Fruit fly (Drosophila melanogaster) whole organism, embryonic: ENCODE data around the gene CG11975.

Experiments used
- Atf3 ChIP-seq: fragments of 200-800 bp; sonication (Bioruptor generic); optimal IDR thresholded peaks from 3 replicates; lab custom pipeline; 2016; ENCODE audit warnings: missing biosample characterization, missing genetic modification characterization
- CG10543 ChIP-seq: fragments of 200-800 bp; sonication (Bioruptor generic); optimal IDR thresholded peaks from 3 replicates; lab custom pipeline; 2017; ENCODE audit warnings: missing biosample characterization, mild to moderate bottlenecking, missing genetic modification characterization, moderate library complexity
- CG11247 ChIP-seq: fragments of 200-800 bp; sonication (Bioruptor generic); IDR thresholded peaks from 2 replicates; pipeline ENCODE4 v1.3.6; 2022; ENCODE audit warnings: missing biosample characterization, missing genetic modification characterization
- CG11398 ChIP-seq: fragments of 200-800 bp; sonication (Bioruptor generic); optimal IDR thresholded peaks from 2 replicates; lab custom pipeline; 2016; ENCODE audit warnings: missing biosample characterization, missing genetic modification characterization
- CG13424 ChIP-seq: fragments of 200-800 bp; sonication (Bioruptor generic); optimal IDR thresholded peaks from 2 replicates; lab custom pipeline; 2019; ENCODE audit warnings: missing biosample characterization, mild to moderate bottlenecking, missing genetic modification characterization, moderate library complexity
- CG16779 ChIP-seq: fragments of 200-800 bp; sonication (Bioruptor generic); IDR thresholded peaks from 2 replicates; pipeline ENCODE4 v1.3.6; 2022; ENCODE audit warnings: missing biosample characterization, missing genetic modification characterization
- CG16813 ChIP-seq: fragments of 200-800 bp; sonication (Bioruptor generic); IDR thresholded peaks from 3 replicates; pipeline ENCODE4 v1.3.6; 2022; ENCODE audit warnings: missing biosample characterization, missing genetic modification characterization; ENCODE audit not compliant: partially characterized antibody
- CG2116 ChIP-seq: fragments of 200-800 bp; sonication (Bioruptor generic); optimal IDR thresholded peaks from 3 replicates; lab custom pipeline; 2018; ENCODE audit warnings: missing biosample characterization, mild to moderate bottlenecking, missing genetic modification characterization
- CG2712 ChIP-seq: fragments of 200-800 bp; optimal IDR thresholded peaks from 3 replicates; lab custom pipeline; 2019; ENCODE audit warnings: missing biosample characterization, mild to moderate bottlenecking, missing genetic modification characterization, moderate library complexity
- CG2875 ChIP-seq: fragments of 200-800 bp; sonication (Bioruptor generic); optimal IDR thresholded peaks from 2 replicates; lab custom pipeline; 2017; ENCODE audit warnings: missing biosample characterization, mild to moderate bottlenecking, missing genetic modification characterization, missing genetic modification reagents
- CG3065 ChIP-seq: fragments of 200-800 bp; sonication (Bioruptor generic); optimal IDR thresholded peaks from 2 replicates; lab custom pipeline; 2016; ENCODE audit warnings: missing biosample characterization, missing genetic modification characterization
- CG32772 ChIP-seq: fragments of 200-800 bp; sonication (Bioruptor generic); IDR thresholded peaks from 2 replicates; pipeline ENCODE4 v1.3.6; 2022; ENCODE audit warnings: missing biosample characterization, missing genetic modification characterization
- CG4404 ChIP-seq: fragments of 200-800 bp; sonication (Bioruptor generic); IDR thresholded peaks from 2 replicates; pipeline ENCODE4 v1.3.6; 2022; ENCODE audit warnings: missing biosample characterization, missing genetic modification characterization
- CG4424 ChIP-seq: fragments of 200-800 bp; sonication (Bioruptor generic); optimal IDR thresholded peaks from 3 replicates; lab custom pipeline; 2016; ENCODE audit warnings: missing biosample characterization, missing genetic modification characterization
- CG4820 ChIP-seq: fragments of 200-800 bp; sonication (Bioruptor generic); optimal IDR thresholded peaks from 3 replicates; lab custom pipeline; 2016; ENCODE audit warnings: missing biosample characterization, missing genetic modification characterization
- CG6175 ChIP-seq: fragments of 200-800 bp; sonication (Bioruptor generic); IDR thresholded peaks from 3 replicates; pipeline ENCODE4 v1.3.6; 2022; ENCODE audit warnings: missing biosample characterization, missing genetic modification characterization
- CG7556 ChIP-seq: fragments of 200-800 bp; sonication (Bioruptor generic); optimal IDR thresholded peaks from 2 replicates; lab custom pipeline; 2017; ENCODE audit warnings: missing biosample characterization, mild to moderate bottlenecking, missing genetic modification characterization
- CG7786 ChIP-seq: fragments of 200-800 bp; sonication (Bioruptor generic); optimal IDR thresholded peaks from 2 replicates; lab custom pipeline; 2016; ENCODE audit warnings: missing biosample characterization, missing genetic modification characterization
- CG9609 ChIP-seq: fragments of 200-800 bp; sonication (Bioruptor generic); optimal IDR thresholded peaks from 3 replicates; lab custom pipeline; 2016; ENCODE audit warnings: missing biosample characterization, missing genetic modification characterization
- CG9932 ChIP-seq: fragments of 200-800 bp; sonication (Bioruptor generic); IDR thresholded peaks from 2 replicates; pipeline ENCODE4 v1.3.6; 2022; ENCODE audit warnings: missing biosample characterization, missing genetic modification characterization
- CHES-1-like ChIP-seq: fragments of 200-800 bp; sonication (Bioruptor generic); optimal IDR thresholded peaks from 2 replicates; lab custom pipeline; 2016; ENCODE audit warnings: missing biosample characterization, missing genetic modification characterization
- CrebB ChIP-seq: fragments of 200-800 bp; sonication (Bioruptor generic); optimal IDR thresholded peaks from 3 replicates; lab custom pipeline; 2018; ENCODE audit warnings: missing biosample characterization, mild to moderate bottlenecking, missing genetic modification characterization
- Dbx ChIP-seq: fragments of 200-800 bp; sonication (Bioruptor generic); IDR thresholded peaks from 3 replicates; pipeline ENCODE4 v1.3.6; 2022; ENCODE audit warnings: missing biosample characterization, missing genetic modification characterization
- Hr39 ChIP-seq: fragments of >200 bp; optimal IDR thresholded peaks from 2 replicates; lab custom pipeline; 2017
- Pdp1 ChIP-seq, 2 experiments: fragments of 200-800 bp; sonication (Bioruptor generic); optimal IDR thresholded peaks; 3 replicates each; lab custom pipeline; 2016; ENCODE audit warnings: missing biosample characterization in 2 of 2, missing genetic modification characterization in 2 of 2, mild to moderate bottlenecking in 1 of 2, moderate library complexity in 1 of 2
- Side ChIP-seq: fragments of 200-800 bp; sonication (Bioruptor generic); optimal IDR thresholded peaks from 2 replicates; lab custom pipeline; 2016; ENCODE audit warnings: missing biosample characterization, missing genetic modification characterization
- Sin3A ChIP-seq: fragments of >200 bp; optimal IDR thresholded peaks from 2 replicates; lab custom pipeline; 2018
- Six4 ChIP-seq: fragments of 200-800 bp; sonication (Bioruptor generic); optimal IDR thresholded peaks from 2 replicates; lab custom pipeline; 2016; ENCODE audit warnings: missing biosample characterization, missing genetic modification characterization
- Trl ChIP-seq, 3 experiments: fragments of >200 bp in 2 of 3; fragments of 200-800 bp in 1 of 3; sonication (Bioruptor generic) in 1 of 3; optimal IDR thresholded peaks; 2 replicates in 1 of 3; 3 replicates in 2 of 3; lab custom pipeline; 2016 to 2017; ENCODE audit warnings: missing biosample characterization in 1 of 3, missing genetic modification characterization in 1 of 3
- YL-1 ChIP-seq: fragments of 200-800 bp; sonication (Bioruptor generic); optimal IDR thresholded peaks from 3 replicates; lab custom pipeline; 2017; ENCODE audit warnings: missing biosample characterization, mild to moderate bottlenecking, missing genetic modification characterization
- ac ChIP-seq: fragments of 200-800 bp; sonication (Bioruptor generic); optimal IDR thresholded peaks from 3 replicates; lab custom pipeline; 2017; ENCODE audit warnings: missing biosample characterization, mild to moderate bottlenecking, missing genetic modification characterization
- al ChIP-seq: fragments of 200-800 bp; sonication (Bioruptor generic); IDR thresholded peaks from 2 replicates; pipeline ENCODE4 v1.3.6; 2022; ENCODE audit warnings: missing biosample characterization, missing genetic modification characterization
- ap ChIP-seq: fragments of 200-800 bp; sonication (Bioruptor generic); IDR thresholded peaks from 2 replicates; pipeline ENCODE4 v1.3.6; 2022; ENCODE audit warnings: missing biosample characterization, missing genetic modification characterization
- az2 ChIP-seq: fragments of 200-800 bp; sonication (Bioruptor generic); optimal IDR thresholded peaks from 3 replicates; lab custom pipeline; 2016; ENCODE audit warnings: missing biosample characterization, missing genetic modification characterization
- bowl ChIP-seq: fragments of 200-800 bp; sonication (Bioruptor generic); IDR thresholded peaks from 2 replicates; pipeline ENCODE4 v1.3.6; 2022; ENCODE audit warnings: missing biosample characterization, missing genetic modification characterization
- caup ChIP-seq: fragments of 200-800 bp; sonication (Bioruptor generic); optimal IDR thresholded peaks from 3 replicates; lab custom pipeline; 2017; ENCODE audit warnings: missing biosample characterization, mild to moderate bottlenecking, missing genetic modification characterization, moderate library complexity; ENCODE audit not compliant: severe bottlenecking
- chm ChIP-seq: fragments of 200-800 bp; sonication (Bioruptor generic); IDR thresholded peaks from 2 replicates; pipeline ENCODE4 v1.3.6; 2022; ENCODE audit warnings: missing biosample characterization, missing genetic modification characterization
- ewg ChIP-seq: fragments of 200-800 bp; sonication (Bioruptor generic); optimal IDR thresholded peaks from 3 replicates; lab custom pipeline; 2017; ENCODE audit warnings: mild to moderate bottlenecking, missing biosample characterization, missing genetic modification reagents, missing genetic modification characterization
- exex ChIP-seq: fragments of 200-800 bp; sonication (Bioruptor generic); optimal IDR thresholded peaks from 4 replicates; lab custom pipeline; 2018; ENCODE audit warnings: missing biosample characterization, mild to moderate bottlenecking, missing genetic modification characterization, moderate library complexity
- fru ChIP-seq: fragments of >200 bp; optimal IDR thresholded peaks from 2 replicates; lab custom pipeline; 2017
- ftz-f1 ChIP-seq: fragments of 200-800 bp; sonication (Bioruptor generic); optimal IDR thresholded peaks from 2 replicates; lab custom pipeline; 2016; ENCODE audit warnings: missing biosample characterization, missing genetic modification characterization
- grau ChIP-seq: fragments of 200-800 bp; optimal IDR thresholded peaks from 3 replicates; lab custom pipeline; 2019; ENCODE audit warnings: missing biosample characterization, mild to moderate bottlenecking, missing genetic modification characterization, moderate library complexity
- ind ChIP-seq: fragments of 200-800 bp; sonication (Bioruptor generic); optimal IDR thresholded peaks from 3 replicates; lab custom pipeline; 2016; ENCODE audit warnings: missing biosample characterization, missing genetic modification characterization
- knrl ChIP-seq: fragments of 200-800 bp; sonication (Bioruptor generic); IDR thresholded peaks from 3 replicates; pipeline ENCODE4 v1.3.6; 2022; ENCODE audit warnings: missing biosample characterization, missing genetic modification characterization; ENCODE audit not compliant: partially characterized antibody
- luna ChIP-seq: fragments of 200-800 bp; sonication (Bioruptor generic); optimal IDR thresholded peaks from 2 replicates; lab custom pipeline; 2016; ENCODE audit warnings: missing biosample characterization, missing genetic modification characterization
- nmo ChIP-seq: fragments of 200-800 bp; sonication (Bioruptor generic); optimal IDR thresholded peaks from 2 replicates; lab custom pipeline; 2018; ENCODE audit warnings: missing biosample characterization, mild to moderate bottlenecking, missing genetic modification characterization, moderate library complexity
- peb ChIP-seq: fragments of 200-800 bp; sonication (Bioruptor generic); IDR thresholded peaks from 2 replicates; pipeline ENCODE4 v1.3.6; 2022; ENCODE audit warnings: missing biosample characterization, missing genetic modification characterization
- psq ChIP-seq: fragments of 200-800 bp; sonication (Bioruptor generic); optimal IDR thresholded peaks from 2 replicates; lab custom pipeline; 2017; ENCODE audit warnings: missing biosample characterization, missing genetic modification characterization
- run ChIP-seq: fragments of 200-800 bp; sonication (Bioruptor generic); optimal IDR thresholded peaks from 3 replicates; lab custom pipeline; 2018; ENCODE audit warnings: missing biosample characterization, mild to moderate bottlenecking, missing genetic modification characterization
- wor ChIP-seq: fragments of 200-800 bp; sonication (Bioruptor generic); IDR thresholded peaks from 2 replicates; pipeline ENCODE4 v1.3.6; 2022; ENCODE audit warnings: missing biosample characterization, missing genetic modification characterization
- zen ChIP-seq: fragments of 200-800 bp; sonication (Bioruptor generic); optimal IDR thresholded peaks from 3 replicates; lab custom pipeline; 2018; ENCODE audit warnings: missing biosample characterization, mild to moderate bottlenecking, missing genetic modification characterization, moderate library complexity

The CG11975 gene

dm6 chr3R:9013765-9014380 lies 20.8 kb downstream of the CG11975 start (continued):
- TF ChIP-seq nmo (GFP tag; lab: Kevin White, UChicago) = peak; percentile 45
- peak; percentile 3 for TF ChIP-seq CG4820 (GFP tag; lab: Kevin White, UChicago)
- TF ChIP-seq grau (tag; lab: Kevin White, UChicago) = peak; percentile 54
- peak; percentile 24 for TF ChIP-seq CrebB (tag; lab: Kevin White, UChicago)
- TF ChIP-seq al (GFP tag; lab: Robert Waterston, UW) = no peak
- peak; percentile 8 for TF ChIP-seq CHES-1-like (GFP tag; lab: Kevin White, UChicago)
- TF ChIP-seq CG13424 = peak; percentile 52
- peak; percentile 65 for TF ChIP-seq CG7786
- TF ChIP-seq Trl (optimal IDR thresholded peaks at IDR 0.05; lab: Kevin White, UChicago) = peak in 1 of 2 experiments; percentile 38
- peak; percentile 67 for TF ChIP-seq Trl (GFP tag; optimal IDR thresholded peaks at IDR 0.05; lab: Kevin White, UChicago)
- TF ChIP-seq CG9609 (GFP tag; lab: Kevin White, UChicago) = peak; percentile 72
- TF ChIP-seq ind (GFP tag; lab: Kevin White, UChicago) = no peak
- peak; percentile 25 for TF ChIP-seq CG4424 (GFP tag; lab: Kevin White, UChicago)
- TF ChIP-seq Dbx (GFP tag; lab: Robert Waterston, UW) = peak; percentile 41; the same call in 1 of the 3 replicates
- TF ChIP-seq exex (tag; lab: Kevin White, UChicago) = no peak
- 0 out of 2 replicates have a peak, but pooled peaks have one; percentile 35 for TF ChIP-seq CG11247 (GFP tag; lab: Robert Waterston, UW)
- no peak for TF ChIP-seq CG16779 (GFP tag; lab: Robert Waterston, UW)
- peak; percentile 12 for TF ChIP-seq CG2875 (GFP tag; lab: Kevin White, UChicago)
- TF ChIP-seq run (tag; lab: Kevin White, UChicago) = no peak
- TF ChIP-seq psq (GFP tag; lab: Kevin White, UChicago) = no peak
- 0 out of 2 replicates have a peak, but pooled peaks have one; percentile 17 for TF ChIP-seq CG4404 (GFP tag; lab: Robert Waterston, UW)
- no peak for TF ChIP-seq wor (GFP tag; lab: Robert Waterston, UW)
- TF ChIP-seq caup = peak; percentile 31
- TF ChIP-seq CG16813 (GFP tag; lab: Robert Waterston, UW) = no peak
- peak; percentile 42 for TF ChIP-seq Side (GFP tag; lab: Kevin White, UChicago)
- peak; percentile 89 for TF ChIP-seq YL-1 (GFP tag; lab: Kevin White, UChicago)
- peak; percentile 45 for TF ChIP-seq ewg (GFP tag; lab: Kevin White, UChicago)
- peak; percentile 58 for TF ChIP-seq CG9932 (GFP tag; lab: Robert Waterston, UW)
- no peak for TF ChIP-seq CG3065
- peak; percentile 61 to 95 for TF ChIP-seq Pdp1 (GFP tag; optimal IDR thresholded peaks at IDR 0.05; lab: Kevin White, UChicago)
- no peak for TF ChIP-seq bowl (GFP tag; lab: Robert Waterston, UW)
- TF ChIP-seq CG10543 (GFP tag; lab: Kevin White, UChicago) = peak; percentile 78
- no peak for TF ChIP-seq luna
- TF ChIP-seq ftz-f1 (GFP tag; lab: Kevin White, UChicago) = peak; percentile 71
- no peak for TF ChIP-seq zen (tag; lab: Kevin White, UChicago)
- TF ChIP-seq fru (lab: Kevin White, UChicago) = no peak
- TF ChIP-seq CG2116 (GFP tag; lab: Kevin White, UChicago) = peak; percentile 38
- peak; percentile 49 for TF ChIP-seq CG2712 (tag; lab: Kevin White, UChicago)
- TF ChIP-seq CG6175 (GFP tag; lab: Robert Waterston, UW) = no peak
- peak; percentile 66 for TF ChIP-seq CG7556
- TF ChIP-seq CG11398 (GFP tag; lab: Kevin White, UChicago) = no peak
- TF ChIP-seq Atf3 (GFP tag; lab: Kevin White, UChicago) = peak; percentile 27
- TF ChIP-seq ap (GFP tag; lab: Robert Waterston, UW) = no peak
- no peak for TF ChIP-seq CG32772
- TF ChIP-seq Six4 (GFP tag; lab: Kevin White, UChicago) = peak; percentile 57
- peak; percentile 57; the same call in 1 of the 2 replicates for TF ChIP-seq chm
- no peak for TF ChIP-seq az2
- 0 out of 2 replicates have a peak, but pooled peaks have one; percentile 6 for TF ChIP-seq peb (GFP tag; lab: Robert Waterston, UW)
- TF ChIP-seq Hr39 (lab: Kevin White, UChicago) = no peak
- peak; percentile 23; the same call in 1 of the 3 replicates for TF ChIP-seq knrl (GFP tag; lab: Robert Waterston, UW)
- TF ChIP-seq ac = no peak
- TF ChIP-seq Sin3A (lab: Kevin White, UChicago) = peak; percentile 38
